Fruit fly (Drosophila melanogaster) whole organism, prepupa: ENCODE results near the gene CG13766.
A peak's percentile ranks its signal among the peaks of the same experiment; 100 is the strongest.

Experiments used
- CG10631 ChIP-seq: fragments of 200-800 bp; sonication (Bioruptor generic); optimal IDR thresholded peaks from 2 replicates; lab custom pipeline; 2016; ENCODE audit warnings: missing biosample characterization, missing genetic modification characterization
- CG10669 ChIP-seq: fragments of 200-800 bp; sonication (Bioruptor generic); optimal IDR thresholded peaks from 3 replicates; lab custom pipeline; 2018; ENCODE audit warnings: missing biosample characterization, mild to moderate bottlenecking, missing genetic modification characterization, moderate library complexity
- CG11294 ChIP-seq: fragments of 200-800 bp; sonication (Bioruptor generic); IDR thresholded peaks from 2 replicates; pipeline ENCODE4 v1.3.6; 2022; ENCODE audit warnings: missing biosample characterization, missing genetic modification characterization
- CG1621 ChIP-seq: fragments of 200-800 bp; sonication (Bioruptor generic); optimal IDR thresholded peaks from 3 replicates; lab custom pipeline; 2018; ENCODE audit warnings: missing biosample characterization, mild to moderate bottlenecking, missing genetic modification characterization
- CG31627 ChIP-seq: fragments of 200-800 bp; sonication (Bioruptor generic); optimal IDR thresholded peaks from 3 replicates; lab custom pipeline; 2016; ENCODE audit warnings: missing biosample characterization, missing genetic modification characterization
- CG6276 ChIP-seq: fragments of 200-800 bp; sonication (Bioruptor generic); optimal IDR thresholded peaks from 2 replicates; lab custom pipeline; 2017; ENCODE audit warnings: missing biosample characterization, mild to moderate bottlenecking, missing genetic modification characterization
- CG6792 ChIP-seq: fragments of 200-800 bp; sonication (Bioruptor generic); optimal IDR thresholded peaks from 3 replicates; lab custom pipeline; 2016; ENCODE audit warnings: missing biosample characterization, missing genetic modification characterization
- CG6854 ChIP-seq: fragments of 200-800 bp; sonication (Bioruptor generic); optimal IDR thresholded peaks from 2 replicates; lab custom pipeline; 2017; ENCODE audit warnings: missing biosample characterization, mild to moderate bottlenecking, missing genetic modification characterization
- CG8119 ChIP-seq: fragments of 200-800 bp; sonication (Bioruptor generic); IDR thresholded peaks from 3 replicates; pipeline ENCODE4 v1.3.6; 2022; ENCODE audit warnings: missing biosample characterization, missing genetic modification characterization
- Eip75B ChIP-seq: fragments of 200-800 bp; sonication (Bioruptor generic); optimal IDR thresholded peaks from 3 replicates; lab custom pipeline; 2016; ENCODE audit warnings: missing biosample characterization, missing genetic modification characterization
- Eip78C ChIP-seq: fragments of 200-800 bp; sonication (Bioruptor generic); peaks from one replicate; lab custom pipeline; 2016; ENCODE audit warnings: missing biosample characterization, missing genetic modification characterization
- Eip93F ChIP-seq: fragments of 200-800 bp; sonication (Bioruptor generic); optimal IDR thresholded peaks from 2 replicates; lab custom pipeline; 2016; ENCODE audit warnings: missing biosample characterization, mild to moderate bottlenecking, missing genetic modification characterization
- Ets21C ChIP-seq: fragments of 200-800 bp; sonication (Bioruptor generic); optimal IDR thresholded peaks from 3 replicates; lab custom pipeline; 2016; ENCODE audit warnings: missing biosample characterization, missing genetic modification characterization
- Hr38 ChIP-seq: sonication (Bioruptor generic); optimal IDR thresholded peaks from 2 replicates; lab custom pipeline; 2016; ENCODE audit warnings: missing biosample characterization, missing genetic modification characterization
- Hr39 ChIP-seq: fragments of 200-800 bp; sonication (Bioruptor generic); optimal IDR thresholded peaks from 2 replicates; lab custom pipeline; 2016; ENCODE audit warnings: missing biosample characterization, missing genetic modification characterization
- Hr4 ChIP-seq: fragments of 200-800 bp; sonication (Bioruptor generic); optimal IDR thresholded peaks from 3 replicates; lab custom pipeline; 2016; ENCODE audit warnings: missing biosample characterization, missing genetic modification characterization
- Lpt ChIP-seq: fragments of 200-800 bp; sonication (Bioruptor generic); optimal IDR thresholded peaks from 3 replicates; lab custom pipeline; 2016; ENCODE audit warnings: missing biosample characterization, missing genetic modification characterization
- Met ChIP-seq: fragments of 200-800 bp; sonication (Bioruptor generic); optimal IDR thresholded peaks from 3 replicates; lab custom pipeline; 2016; ENCODE audit warnings: missing biosample characterization, missing genetic modification characterization
- Sox102F ChIP-seq: fragments of 200-800 bp; sonication (Bioruptor generic); optimal IDR thresholded peaks from 2 replicates; lab custom pipeline; 2016; ENCODE audit warnings: missing biosample characterization, mild to moderate bottlenecking, missing genetic modification characterization
- Sox14 ChIP-seq: fragments of 200-800 bp; sonication (Bioruptor generic); optimal IDR thresholded peaks from 3 replicates; lab custom pipeline; 2016; ENCODE audit warnings: missing biosample characterization, missing genetic modification characterization
- dsx ChIP-seq: fragments of 200-800 bp; optimal IDR thresholded peaks from 3 replicates; lab custom pipeline; 2019; ENCODE audit warnings: missing biosample characterization, mild to moderate bottlenecking, missing genetic modification characterization, moderate library complexity; ENCODE audit not compliant: poor library complexity, severe bottlenecking
- eg ChIP-seq: fragments of 200-800 bp; sonication (Bioruptor generic); IDR thresholded peaks from 3 replicates; pipeline ENCODE4 v1.3.6; 2022; ENCODE audit warnings: missing biosample characterization, missing genetic modification characterization
- fd85E ChIP-seq: fragments of 200-800 bp; sonication (Bioruptor generic); optimal IDR thresholded peaks from 3 replicates; lab custom pipeline; 2016; ENCODE audit warnings: missing biosample characterization, missing genetic modification characterization
- fkh ChIP-seq: fragments of 200-800 bp; sonication (Bioruptor generic); optimal IDR thresholded peaks from 3 replicates; lab custom pipeline; 2017; ENCODE audit warnings: missing biosample characterization, mild to moderate bottlenecking, missing genetic modification characterization, moderate library complexity
- lz ChIP-seq: fragments of 200-800 bp; sonication (Bioruptor generic); optimal IDR thresholded peaks from 3 replicates; lab custom pipeline; 2016; ENCODE audit warnings: missing biosample characterization, missing genetic modification characterization
- ss ChIP-seq, 2 experiments: fragments of 200-800 bp; sonication (Bioruptor generic); optimal IDR thresholded peaks; 2 replicates in 1 of 2; 3 replicates in 1 of 2; lab custom pipeline; 2017 to 2018; ENCODE audit warnings: mild to moderate bottlenecking in 2 of 2, missing biosample characterization in 2 of 2, missing genetic modification characterization in 2 of 2, moderate library complexity in 1 of 2
- svp ChIP-seq: fragments of 200-800 bp; sonication (Bioruptor generic); peaks from one replicate; lab custom pipeline; 2016; ENCODE audit warnings: missing biosample characterization, missing genetic modification characterization
- vri ChIP-seq: fragments of 200-800 bp; sonication (Bioruptor generic); optimal IDR thresholded peaks from 3 replicates; lab custom pipeline; 2016; ENCODE audit warnings: missing biosample characterization, mild to moderate bottlenecking, missing genetic modification characterization

The CG13766 gene

DNA sequence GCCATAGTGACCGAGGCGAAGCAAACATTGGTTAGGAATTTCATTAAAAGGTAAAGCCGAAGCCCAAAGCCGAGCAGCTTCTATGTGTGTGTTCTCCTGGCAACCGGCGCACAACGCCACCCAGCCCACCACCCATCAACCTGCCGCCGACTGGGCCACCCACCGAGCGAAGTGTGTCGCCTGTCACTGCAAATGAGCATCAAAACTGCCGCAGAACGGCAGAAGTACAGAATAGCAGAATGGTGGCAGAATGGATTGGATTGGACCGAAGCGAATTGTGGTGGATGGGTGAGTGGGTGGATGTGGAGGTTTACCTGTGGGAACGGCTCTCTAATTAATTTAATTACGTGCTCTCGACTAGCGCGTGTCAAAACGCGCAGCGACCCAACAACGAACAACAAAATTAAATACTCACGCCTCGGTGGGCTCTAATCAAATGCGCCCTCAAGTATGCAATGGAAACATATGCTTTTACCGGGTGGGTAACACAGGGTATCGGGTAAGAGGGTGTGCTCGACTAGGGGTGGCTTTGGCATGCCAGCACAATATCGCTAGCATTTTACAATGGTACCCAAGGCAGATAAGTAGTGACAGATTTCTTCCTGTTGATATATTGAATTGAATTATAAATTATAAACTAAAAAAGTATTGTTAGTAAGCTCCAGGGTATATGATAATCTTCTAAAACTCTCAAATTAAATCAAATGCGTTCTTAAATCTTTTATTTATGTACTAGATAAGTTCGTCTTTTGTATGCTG lies 26.2 kb downstream of the CG13766 start:
- TF ChIP-seq CG6276 (GFP tag; lab: Kevin White, UChicago) (no peak), Eip75B (GFP tag; lab: Kevin White, UChicago) (no peak), svp (GFP tag; lab: Kevin White, UChicago) (peak; percentile 33), Hr39 (no peak), Eip78C (GFP tag; lab: Kevin White, UChicago) (peak; percentile 9)

dm6 chr2L:6536044-6536581 lies 29.9 kb downstream of the CG13766 start:
- no peak for TF ChIP-seq CG6792
- TF ChIP-seq Sox14 (GFP tag; lab: Kevin White, UChicago), result no peak
- no peak for TF ChIP-seq Hr39
- no peak for TF ChIP-seq fd85E
- TF ChIP-seq lz (GFP tag; lab: Kevin White, UChicago), result no peak
- no peak for TF ChIP-seq Hr4 (GFP tag; lab: Kevin White, UChicago)
- peak; percentile 63 for TF ChIP-seq svp (GFP tag; lab: Kevin White, UChicago)
- peak; percentile 27; the same call in 1 of the 3 replicates for TF ChIP-seq eg (GFP tag; lab: Robert Waterston, UW)
- no peak for TF ChIP-seq dsx (GFP tag; lab: Kevin White, UChicago)
- no peak for TF ChIP-seq CG31627 (GFP tag; lab: Kevin White, UChicago)
- peak in 1 of 2 experiments; percentile 32 for TF ChIP-seq ss (GFP tag; optimal IDR thresholded peaks at IDR 0.05; lab: Kevin White, UChicago)
- TF ChIP-seq Met (GFP tag; lab: Kevin White, UChicago), result no peak
- no peak for TF ChIP-seq CG11294 (GFP tag; lab: Robert Waterston, UW)

DNA sequence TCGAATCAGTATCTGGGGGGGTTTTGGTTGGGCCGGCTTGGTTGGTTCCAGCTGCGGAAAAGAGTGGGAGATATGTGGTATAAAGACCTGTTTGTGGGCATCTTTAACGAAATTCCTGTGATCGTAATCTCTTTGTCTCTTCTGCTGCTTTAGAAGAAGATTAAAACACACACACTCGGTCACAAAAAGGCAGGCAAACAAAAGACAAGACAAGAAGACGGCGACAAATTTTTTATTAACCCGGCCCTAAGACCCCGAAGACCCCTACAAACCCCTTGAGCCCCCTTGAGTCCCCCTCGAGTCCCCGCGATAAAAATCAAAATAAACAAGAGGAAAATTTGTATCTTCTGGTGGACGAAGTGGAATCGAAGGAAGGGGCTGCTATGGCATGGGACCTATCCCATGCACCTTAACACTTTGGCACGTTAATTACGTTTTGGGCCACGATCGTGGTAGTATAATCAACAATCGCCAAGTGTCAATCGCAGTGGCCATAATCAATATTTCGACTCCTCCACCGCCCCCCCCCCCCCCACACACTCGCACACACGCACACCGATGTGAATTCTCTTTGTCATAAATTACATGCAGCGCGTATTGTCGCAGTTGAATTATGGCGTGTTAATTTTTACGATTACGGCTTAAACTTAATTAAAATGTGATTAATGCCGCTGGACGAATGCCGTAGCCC lies 31.7 kb downstream of the CG13766 start:
- TF ChIP-seq CG11294 (GFP tag; lab: Robert Waterston, UW), result no peak
- no peak for TF ChIP-seq CG6854 (GFP tag; lab: Kevin White, UChicago)
- no peak for TF ChIP-seq CG10669 (GFP tag; lab: Kevin White, UChicago)
- no peak for TF ChIP-seq CG10631 (GFP tag; lab: Kevin White, UChicago)
- TF ChIP-seq fkh (GFP tag; lab: Kevin White, UChicago), result peak; percentile 55
- no peak for TF ChIP-seq fd85E
- no peak for TF ChIP-seq CG8119
- TF ChIP-seq Eip75B (GFP tag; lab: Kevin White, UChicago), result no peak
- no peak for TF ChIP-seq CG31627 (GFP tag; lab: Kevin White, UChicago)
- TF ChIP-seq Lpt, result no peak
- TF ChIP-seq ss (GFP tag; optimal IDR thresholded peaks at IDR 0.05; lab: Kevin White, UChicago), result peak in 1 of 2 experiments; percentile 52
- TF ChIP-seq CG1621, result no peak
- no peak for TF ChIP-seq Ets21C (GFP tag; lab: Kevin White, UChicago)
- no peak for TF ChIP-seq vri (GFP tag; lab: Kevin White, UChicago)
- TF ChIP-seq CG6276 (GFP tag; lab: Kevin White, UChicago), result no peak
- TF ChIP-seq, all 60 proteins: peak for 2

DNA sequence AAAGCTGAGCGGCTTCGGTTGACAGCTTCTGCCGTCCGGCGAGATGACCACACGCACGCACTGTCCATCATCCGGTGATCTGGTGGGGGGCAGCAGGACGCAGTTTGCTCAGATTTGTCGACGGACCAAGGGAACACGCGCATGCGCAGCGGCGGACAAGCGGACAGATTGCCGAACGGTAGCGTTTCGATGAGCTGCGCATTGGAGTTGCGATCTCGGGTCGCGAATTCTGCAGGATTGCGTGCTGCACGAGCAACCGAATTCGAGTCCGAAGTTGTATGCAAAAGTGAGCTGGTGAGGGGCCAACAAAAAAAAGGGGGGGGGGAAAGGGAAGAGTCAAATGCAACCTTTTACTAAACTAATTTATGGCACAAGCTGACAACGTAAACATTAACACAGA lies 32.3 kb downstream of the CG13766 start:
- TF ChIP-seq Hr38 (no peak), ss (GFP tag; optimal IDR thresholded peaks at IDR 0.05; lab: Kevin White, UChicago) (peak in 1 of 2 experiments; percentile 96)

DNA sequence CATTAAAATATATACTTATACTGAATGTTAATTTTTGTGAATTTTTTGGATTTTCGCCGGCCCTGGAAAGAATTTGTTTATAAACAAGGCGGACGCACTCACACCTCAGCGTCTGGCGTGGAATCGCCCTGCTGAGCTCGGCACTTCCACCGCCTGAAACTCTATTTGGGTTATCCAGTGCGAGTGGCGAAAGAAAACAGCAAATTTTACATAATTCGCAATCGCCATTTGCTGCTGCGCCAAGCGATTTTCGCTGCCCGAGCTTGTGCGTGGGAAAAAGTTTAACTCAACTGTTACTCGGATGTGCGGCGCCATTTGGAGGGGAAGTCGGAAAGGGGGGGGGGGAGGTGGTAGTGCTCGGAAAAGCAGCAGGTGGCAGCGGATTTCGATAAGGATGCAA lies 33.0 kb downstream of the CG13766 start:
- TF ChIP-seq Sox102F (GFP tag; lab: Kevin White, UChicago), result no peak
- TF ChIP-seq svp (GFP tag; lab: Kevin White, UChicago), result no peak
- TF ChIP-seq Hr4 (GFP tag; lab: Kevin White, UChicago), result no peak
- TF ChIP-seq Eip78C (GFP tag; lab: Kevin White, UChicago), result no peak
- TF ChIP-seq ss (GFP tag; optimal IDR thresholded peaks at IDR 0.05; lab: Kevin White, UChicago), result no peak
- TF ChIP-seq Eip93F, result no peak
